Worm (Caenorhabditis elegans): Measurements from ENCODE around the gene srh-281.

Gene srh-281

ce11 chrV:16229896-16230295 lies 39.3 kb downstream of the srh-281 start, which contains the start of the genes F21H7.2 and F21H7.12:
Gene F21H7.2 (minus strand): TSS chrV:16229996.
Gene F21H7.12 (plus strand): TSS chrV:16230165.
- TF ChIP-seq ets-7 (tag; optimal IDR thresholded peaks at IDR 0.05), result no peak
- TF ChIP-seq ceh-36 (tag; optimal IDR thresholded peaks at IDR 0.05), result no peak
- TF ChIP-seq hmg-4 (GFP tag; optimal IDR thresholded peaks at IDR 0.05), result no peak
- no peak for TF ChIP-seq ama-1 (optimal IDR thresholded peaks at IDR 0.05)
- TF ChIP-seq sea-1 (GFP tag; conservative IDR thresholded peaks at IDR 0.05), result no peak
- TF ChIP-seq aly-1 (tag; optimal IDR thresholded peaks at IDR 0.05), result no peak
- TF ChIP-seq scrt-1 (GFP tag; IDR thresholded peaks at IDR 0.05), result no peak
- TF ChIP-seq B0310.2 (tag; optimal IDR thresholded peaks at IDR 0.05), result no peak

DNA sequence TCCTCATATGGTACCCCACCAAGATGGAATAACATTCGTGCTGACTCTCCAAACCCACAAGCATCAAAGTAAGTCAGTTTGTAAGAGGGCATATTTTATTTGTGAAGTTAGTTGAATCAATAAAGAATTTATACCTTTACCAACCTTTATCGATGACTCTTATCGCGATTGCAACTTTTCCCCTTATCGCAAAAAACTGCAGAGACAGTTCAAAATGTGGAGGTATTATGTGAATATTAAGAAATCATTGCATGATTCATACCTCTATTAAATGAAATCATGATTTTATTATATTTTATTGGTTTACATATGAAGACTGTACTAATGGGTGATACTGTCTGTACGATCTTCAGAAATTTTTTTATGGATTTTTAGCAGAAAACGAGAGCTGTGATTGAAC lies 41.6 kb downstream of the srh-281 start, which contains the start of gene gst-22:
Gene gst-22, minus strand, starts transcription at position 103 of the 400 bp plus-strand sequence.
- no peak for TF ChIP-seq scrt-1 (GFP tag; IDR thresholded peaks at IDR 0.05)
- no peak for TF ChIP-seq aly-1 (tag; optimal IDR thresholded peaks at IDR 0.05)
- no peak for TF ChIP-seq sea-1 (GFP tag; conservative IDR thresholded peaks at IDR 0.05)
- TF ChIP-seq ceh-36 (tag; optimal IDR thresholded peaks at IDR 0.05), result no peak
- no peak for TF ChIP-seq F13C5.2 (tag; optimal IDR thresholded peaks at IDR 0.05)
- TF ChIP-seq ama-1 (optimal IDR thresholded peaks at IDR 0.05), result no peak
- no peak for TF ChIP-seq tbx-11 (GFP tag; IDR thresholded peaks at IDR 0.05)
- no peak for TF ChIP-seq pes-1 (GFP tag; IDR thresholded peaks at IDR 0.05)
- TF ChIP-seq tbx-37 (GFP tag; conservative IDR thresholded peaks at IDR 0.05), result no peak
- no peak for TF ChIP-seq ceh-13 (GFP tag; optimal IDR thresholded peaks at IDR 0.05)
- TF ChIP-seq tra-4 (tag; optimal IDR thresholded peaks at IDR 0.05), result no peak

DNA sequence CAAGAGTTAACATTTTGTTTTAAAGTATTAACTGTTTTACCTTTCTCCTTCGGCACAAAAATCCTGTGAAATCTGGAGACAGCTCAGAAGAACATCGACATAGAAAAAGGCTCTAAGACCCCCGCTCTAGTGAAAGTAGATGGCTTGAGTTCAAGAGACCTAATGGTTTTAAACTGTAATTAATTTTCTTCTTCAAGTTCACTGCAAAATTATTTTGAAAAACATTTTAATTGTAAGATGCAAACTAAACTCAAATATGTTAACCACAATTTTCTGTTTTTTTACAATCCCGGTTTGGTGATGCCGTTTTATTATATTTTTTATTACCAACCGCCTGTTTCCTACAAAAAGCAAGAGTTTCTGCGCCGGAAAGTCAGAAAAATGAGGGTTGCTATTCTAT lies 43.0 kb downstream of the srh-281 start, which contains the start of gene clec-233:
Gene clec-233, plus strand, starts transcription at position 301 of the 400 bp plus-strand sequence.
- TF ChIP-seq hmbx-1 (tag; optimal IDR thresholded peaks at IDR 0.05) (no peak), aly-1 (tag; optimal IDR thresholded peaks at IDR 0.05) (no peak), hnd-1 (tag; optimal IDR thresholded peaks at IDR 0.05) (no peak), sea-1 (GFP tag; conservative IDR thresholded peaks at IDR 0.05) (no peak), tbx-11 (GFP tag; IDR thresholded peaks at IDR 0.05) (no peak), F13C5.2 (tag; optimal IDR thresholded peaks at IDR 0.05) (no peak), tbx-37 (GFP tag; conservative IDR thresholded peaks at IDR 0.05) (no peak), flt-1 (GFP tag; IDR thresholded peaks at IDR 0.05) (no peak), tra-4 (tag; optimal IDR thresholded peaks at IDR 0.05) (no peak), scrt-1 (GFP tag; IDR thresholded peaks at IDR 0.05) (no peak), ama-1 (optimal IDR thresholded peaks at IDR 0.05) (no peak)

DNA sequence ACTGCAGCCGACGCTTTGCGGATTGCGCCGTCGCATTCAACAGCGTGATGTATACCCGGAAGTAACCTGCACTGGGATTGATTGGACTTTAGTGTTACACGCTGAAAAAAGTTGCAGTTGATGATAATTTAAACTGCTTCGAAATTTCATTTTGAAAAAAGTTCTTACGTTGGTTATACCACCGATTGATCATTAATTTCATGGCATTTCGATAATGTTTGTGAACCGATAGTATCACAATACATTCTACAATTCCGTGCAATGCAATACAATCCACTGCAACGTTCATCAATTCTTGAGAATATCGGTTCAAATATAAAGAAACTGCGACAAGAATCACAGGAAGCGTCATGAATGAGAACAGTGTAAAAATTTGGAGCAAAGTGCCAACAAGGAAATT lies 44.5 kb downstream of the srh-281 start, which contains the start of gene F21H7.3:
Gene F21H7.3, minus strand, starts transcription at position 101 of the 400 bp plus-strand sequence.
- TF ChIP-seq hmbx-1 (tag; optimal IDR thresholded peaks at IDR 0.05), result no peak

DNA sequence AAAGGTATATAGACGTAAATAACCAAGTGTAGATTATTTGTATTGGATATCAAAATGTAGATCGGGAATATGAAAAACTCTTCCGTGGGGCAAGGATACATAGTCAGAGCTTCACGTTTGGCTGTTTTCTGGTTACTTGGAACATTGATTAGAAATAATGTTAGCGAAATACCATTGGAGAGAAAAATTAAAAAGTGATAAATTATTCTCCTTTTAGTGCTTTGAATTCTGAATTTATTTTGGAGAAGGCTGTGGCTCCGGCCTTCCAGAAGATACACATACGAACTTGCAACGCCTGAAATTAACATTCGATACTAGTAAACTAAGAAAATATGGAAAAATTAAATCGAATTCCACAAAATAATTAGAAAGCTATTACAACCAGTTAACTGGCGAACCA lies 45.1 kb downstream of the srh-281 start, which contains the start of gene srh-98:
Gene srh-98, minus strand, starts transcription at position 101 of the 400 bp plus-strand sequence.
- no peak for TF ChIP-seq flt-1 (GFP tag; IDR thresholded peaks at IDR 0.05)
- no peak for TF ChIP-seq scrt-1 (GFP tag; IDR thresholded peaks at IDR 0.05)
- TF ChIP-seq ceh-13 (GFP tag; optimal IDR thresholded peaks at IDR 0.05), result no peak
- no peak for TF ChIP-seq pes-1 (GFP tag; IDR thresholded peaks at IDR 0.05)
- no peak for TF ChIP-seq tra-4 (tag; optimal IDR thresholded peaks at IDR 0.05)
- TF ChIP-seq aly-1 (tag; optimal IDR thresholded peaks at IDR 0.05), result no peak
- TF ChIP-seq tbx-11 (GFP tag; IDR thresholded peaks at IDR 0.05), result no peak
- TF ChIP-seq ama-1 (optimal IDR thresholded peaks at IDR 0.05), result no peak
- TF ChIP-seq hmg-4 (GFP tag; optimal IDR thresholded peaks at IDR 0.05), result no peak
- TF ChIP-seq tbx-37 (GFP tag; conservative IDR thresholded peaks at IDR 0.05), result no peak
- TF ChIP-seq F13C5.2 (tag; optimal IDR thresholded peaks at IDR 0.05), result no peak
- TF ChIP-seq ets-7 (tag; optimal IDR thresholded peaks at IDR 0.05), result no peak
- no peak for TF ChIP-seq B0310.2 (tag; optimal IDR thresholded peaks at IDR 0.05)
- no peak for TF ChIP-seq sea-1 (GFP tag; conservative IDR thresholded peaks at IDR 0.05)
- TF ChIP-seq hmbx-1 (tag; optimal IDR thresholded peaks at IDR 0.05), result no peak
- no peak for TF ChIP-seq hnd-1 (tag; optimal IDR thresholded peaks at IDR 0.05)
- TF ChIP-seq ceh-36 (tag; optimal IDR thresholded peaks at IDR 0.05), result no peak

DNA sequence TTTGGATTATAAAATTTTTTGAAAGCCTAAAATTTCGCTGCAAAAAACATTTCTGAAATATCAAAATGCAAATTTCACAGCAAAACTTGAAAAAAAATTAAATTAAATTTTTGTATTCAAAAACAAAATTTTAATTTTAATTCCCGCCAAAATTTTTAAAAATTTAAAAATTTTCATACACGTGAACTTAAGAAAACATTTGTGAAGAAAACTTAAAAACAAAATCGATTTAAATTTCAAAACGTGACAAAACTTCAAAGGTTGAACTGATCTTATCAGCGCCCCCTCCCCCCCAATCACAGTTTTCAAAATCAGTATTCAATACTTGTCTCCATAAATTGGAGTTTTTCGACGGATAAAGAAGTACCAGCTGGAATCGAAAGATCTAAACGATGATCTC lies 46.6 kb downstream of the srh-281 start, which contains the start of gene F21H7.5:
Gene F21H7.5, plus strand, starts transcription at position 301 of the 400 bp plus-strand sequence.
- TF ChIP-seq hmg-4 (GFP tag; optimal IDR thresholded peaks at IDR 0.05) (no peak), ceh-36 (tag; optimal IDR thresholded peaks at IDR 0.05) (no peak), flt-1 (GFP tag; IDR thresholded peaks at IDR 0.05) (no peak), tbx-11 (GFP tag; IDR thresholded peaks at IDR 0.05) (no peak), tbx-37 (GFP tag; conservative IDR thresholded peaks at IDR 0.05) (no peak)

Measured in whole organism, early embryonic.